Worm (Caenorhabditis elegans) whole organism, dauer: ENCODE data around the gene T12D8.5.

Experiments used
- unc-62 ChIP-seq: sonication (generic microtip); optimal IDR thresholded peaks from 2 replicates; lab custom pipeline; 2017; ENCODE audit warnings: missing biosample characterization, missing genetic modification reagents, missing genetic modification characterization

T12D8.5 gene

ce11 chrIII:13615530-13615929 lies 11.1 kb downstream of the T12D8.5 start:
- TF ChIP-seq unc-62 (GFP tag; lab: Kevin White, UChicago): no peak

ce11 chrIII:13614751-13615150 lies 11.8 kb downstream of the T12D8.5 start:
- no peak for TF ChIP-seq unc-62 (GFP tag; lab: Kevin White, UChicago)

DNA sequence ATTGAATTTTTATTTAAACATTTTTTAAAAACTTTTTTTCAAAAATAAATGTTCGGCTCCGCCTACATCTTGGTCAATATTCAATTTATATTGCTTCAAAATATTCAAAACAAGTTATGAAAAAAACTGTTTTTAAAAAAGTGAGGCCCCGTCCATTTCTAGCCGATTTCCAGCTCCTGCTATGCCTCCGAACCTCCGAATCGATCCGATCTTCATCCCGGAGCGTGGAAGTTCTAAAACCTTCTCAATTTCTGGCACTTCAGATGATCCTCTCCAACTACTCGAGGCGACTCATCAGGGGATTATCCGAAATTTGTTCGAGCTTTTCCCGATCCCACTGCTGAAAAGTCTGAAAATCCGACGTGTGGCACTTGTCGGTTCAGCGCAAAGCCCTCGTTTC lies 12.4 kb downstream of the T12D8.5 start:
- TF ChIP-seq unc-62 (GFP tag; lab: Kevin White, UChicago): no peak

DNA sequence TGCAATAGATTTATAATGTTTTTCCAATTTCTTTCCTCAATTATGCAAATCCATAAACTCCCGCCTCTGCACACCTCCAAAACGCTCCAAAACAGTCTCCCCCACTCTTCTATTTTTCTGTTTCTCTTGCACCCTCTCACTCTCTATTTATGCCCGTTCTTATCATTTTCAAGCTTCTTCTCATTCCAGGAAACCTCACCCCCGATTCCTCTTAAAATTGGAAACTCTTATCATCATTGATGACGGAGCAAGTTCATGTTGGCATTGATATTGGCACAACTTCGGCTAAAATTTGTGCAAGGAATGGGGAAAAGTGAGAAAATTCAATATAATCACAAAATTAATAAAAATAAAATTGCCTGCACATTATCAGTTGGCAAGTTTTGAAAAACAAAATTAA lies 18.8 kb downstream of the T12D8.5 start, which contains the start of gene shpk-1:
Gene shpk-1, plus strand, starts transcription at position 188 of the 400 bp plus-strand sequence.
- TF ChIP-seq unc-62 (GFP tag; lab: Kevin White, UChicago): no peak

DNA sequence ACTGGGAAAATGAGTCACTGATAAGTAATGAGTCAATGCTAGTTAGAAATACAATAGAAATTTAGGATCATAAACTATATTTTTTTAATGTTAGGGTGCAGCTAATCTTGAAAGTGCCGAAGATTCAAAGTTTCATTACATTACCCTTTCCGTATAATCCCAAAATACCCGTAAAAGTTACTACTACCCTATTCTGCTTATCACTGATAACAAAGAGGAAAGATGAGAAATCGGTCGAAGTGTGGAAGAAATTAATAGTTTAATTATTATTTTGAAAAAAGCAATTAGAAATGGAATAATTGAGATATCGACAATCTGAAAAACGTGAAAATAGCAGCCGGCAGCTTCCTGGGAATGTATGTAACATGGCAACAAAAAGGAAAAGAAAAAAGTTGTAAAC lies 19.7 kb downstream of the T12D8.5 start:
- no peak for TF ChIP-seq unc-62 (GFP tag; lab: Kevin White, UChicago)

DNA sequence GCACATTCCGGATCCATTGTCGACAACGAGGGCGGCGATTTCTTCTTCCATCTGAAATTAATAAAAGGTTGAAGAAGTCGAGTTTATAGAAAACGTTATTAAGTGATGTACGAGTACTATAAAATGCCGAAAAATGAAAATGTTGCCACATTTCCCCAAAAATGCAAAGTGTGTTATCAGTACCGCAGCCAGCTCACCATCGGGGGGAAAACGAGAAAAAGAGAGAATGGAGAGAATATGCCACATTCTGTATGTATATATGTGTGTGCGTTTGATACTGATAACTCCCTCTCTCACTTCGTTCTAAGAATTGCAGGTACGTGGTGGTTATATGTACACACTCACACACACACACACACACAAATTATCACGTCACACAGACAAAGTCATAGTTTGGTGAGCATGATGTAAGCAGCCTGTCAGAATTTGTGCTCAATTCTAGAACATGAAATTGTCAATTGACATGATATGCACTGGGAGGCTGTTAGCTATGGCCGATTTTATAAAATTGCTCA lies 20.5 kb downstream of the T12D8.5 start, which contains the start of gene act-5:
Gene act-5, minus strand, starts transcription at position 51 of the 515 bp plus-strand sequence.
- TF ChIP-seq unc-62 (GFP tag; lab: Kevin White, UChicago): no peak

DNA sequence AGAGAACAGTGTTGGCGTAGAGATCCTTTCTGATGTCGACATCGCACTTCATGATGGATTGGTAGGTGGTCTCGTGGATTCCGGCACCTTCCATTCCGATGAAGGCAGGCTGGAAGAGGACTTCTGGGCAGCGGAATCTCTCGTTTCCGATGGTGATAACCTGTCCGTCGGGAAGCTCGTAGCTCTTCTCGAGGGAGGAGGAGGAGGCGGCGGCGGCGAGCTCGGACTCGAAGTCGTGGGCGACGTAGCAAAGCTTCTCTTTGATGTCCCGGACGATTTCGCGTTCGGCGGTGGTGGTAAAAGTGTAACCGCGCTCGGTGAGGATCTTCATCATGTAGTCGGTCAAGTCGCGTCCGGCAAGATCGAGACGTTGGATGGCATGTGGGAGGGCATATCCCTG lies 21.8 kb downstream of the T12D8.5 start:
- TF ChIP-seq unc-62 (GFP tag; lab: Kevin White, UChicago): no peak

ce11 chrIII:13600254-13600653 lies 26.3 kb downstream of the T12D8.5 start:
- TF ChIP-seq unc-62 (GFP tag; lab: Kevin White, UChicago): no peak

DNA sequence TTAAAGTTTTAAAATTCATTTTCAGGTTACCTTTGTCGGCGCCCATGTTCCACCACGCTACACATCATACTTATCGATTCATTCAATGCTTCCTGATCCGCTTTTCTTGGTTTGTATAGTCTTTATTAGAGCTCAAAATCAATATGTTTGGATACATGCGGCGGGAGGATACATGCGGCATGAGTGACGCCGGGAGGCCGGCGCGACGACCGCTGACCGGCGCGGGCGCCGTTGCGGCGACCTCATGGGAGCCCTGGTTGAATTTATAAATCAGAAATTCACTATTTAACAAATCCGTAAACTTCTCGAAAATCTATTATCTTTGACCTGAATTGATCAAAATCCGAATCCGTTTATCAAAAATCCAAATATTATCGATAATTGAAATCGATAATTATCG lies 44.9 kb downstream of the T12D8.5 start:
- no peak for TF ChIP-seq unc-62 (GFP tag; lab: Kevin White, UChicago)

ce11 chrIII:13580538-13580937 lies 46.0 kb downstream of the T12D8.5 start, which contains the start of gene T05D4.5:
Gene T05D4.5, plus strand, starts transcription at chrIII:13580838.
- TF ChIP-seq unc-62 (GFP tag; lab: Kevin White, UChicago): no peak

- no peak for TF ChIP-seq unc-62 (GFP tag; lab: Kevin White, UChicago)
These were observed 46.5 kb downstream of the T12D8.5 start for ce11 chrIII:13580076-13580475.
